Worm (Caenorhabditis elegans) whole organism, L3 larva: ENCODE data around the gene srh-55.
"Not testable (repeated sequence)": the region's sequence is repeated elsewhere in the genome, so short reads cannot be mapped to it uniquely, and the experiment has no call there.

ENCODE experiments used
- daf-12 ChIP-seq: fragments of 150-350 bp; optimal IDR thresholded peaks from 2 replicates; lab custom pipeline; 2014; ENCODE audit warnings: missing biosample characterization, missing genetic modification reagents, missing genetic modification characterization
- egl-27 ChIP-seq: sonication (generic microtip); optimal IDR thresholded peaks from 4 replicates; lab custom pipeline; 2017; ENCODE audit warnings: missing biosample characterization, missing genetic modification reagents, missing genetic modification characterization
- nhr-12 ChIP-seq: fragments of 150-350 bp; optimal IDR thresholded peaks from 2 replicates; lab custom pipeline; 2014; ENCODE audit warnings: missing biosample characterization, missing genetic modification characterization
- unc-39 ChIP-seq: sonication (generic microtip); optimal IDR thresholded peaks from 4 replicates; lab custom pipeline; 2017; ENCODE audit warnings: missing biosample characterization, missing genetic modification characterization
- unc-62 ChIP-seq: fragments of 150-350 bp; sonication (generic microtip); optimal IDR thresholded peaks from 4 replicates; lab custom pipeline; 2014; ENCODE audit warnings: missing biosample characterization, missing genetic modification reagents, missing genetic modification characterization

DNA sequence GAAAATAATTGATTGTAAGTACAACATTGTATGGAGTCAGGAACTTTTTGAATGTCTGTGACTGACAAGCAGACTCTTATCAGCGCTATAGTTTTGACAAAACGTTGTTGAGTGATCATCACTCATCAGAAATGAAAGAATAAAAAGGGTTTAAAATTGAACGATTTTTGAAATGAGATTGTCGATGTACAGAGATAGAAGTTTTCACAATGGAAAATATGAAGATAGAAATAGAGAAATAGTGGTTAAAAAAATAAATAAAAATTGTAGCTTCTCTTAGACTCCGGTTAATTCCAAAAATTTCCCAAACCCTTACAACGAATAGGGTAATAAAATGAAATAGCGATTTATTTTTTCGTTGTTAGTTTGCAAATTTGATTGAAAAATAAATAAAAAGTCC is 28.2 kb upstream of the srh-55 start, which contains the start of gene ugt-30:
- TF ChIP-seq daf-12 (tag; lab: Kevin White, UChicago); unc-62; unc-39 (tag; lab: Kevin White, UChicago); egl-27 (tag; lab: Kevin White, UChicago); nhr-12 (tag; lab: Kevin White, UChicago): not testable (repeated sequence)
